Worm (Caenorhabditis elegans) whole organism, dauer: ENCODE measurements around the gene E02C12.12.

ENCODE experiments used
- unc-62 ChIP-seq: sonication (generic microtip); optimal IDR thresholded peaks from 2 replicates; lab custom pipeline; 2017; ENCODE audit warnings: missing biosample characterization, missing genetic modification reagents, missing genetic modification characterization

Gene E02C12.12

ce11 chrV:9342965-9343628 lies 39.0 kb downstream of the E02C12.12 start:
- no peak for TF ChIP-seq unc-62 (GFP tag; lab: Kevin White, UChicago)

ce11 chrV:9340318-9340717 lies 41.8 kb downstream of the E02C12.12 start:
- no peak for TF ChIP-seq unc-62 (GFP tag; lab: Kevin White, UChicago)

- TF ChIP-seq unc-62 (GFP tag; lab: Kevin White, UChicago) = no peak
Measured at ce11 chrV:9338452-9338851, 43.7 kb downstream of the E02C12.12 start.

DNA sequence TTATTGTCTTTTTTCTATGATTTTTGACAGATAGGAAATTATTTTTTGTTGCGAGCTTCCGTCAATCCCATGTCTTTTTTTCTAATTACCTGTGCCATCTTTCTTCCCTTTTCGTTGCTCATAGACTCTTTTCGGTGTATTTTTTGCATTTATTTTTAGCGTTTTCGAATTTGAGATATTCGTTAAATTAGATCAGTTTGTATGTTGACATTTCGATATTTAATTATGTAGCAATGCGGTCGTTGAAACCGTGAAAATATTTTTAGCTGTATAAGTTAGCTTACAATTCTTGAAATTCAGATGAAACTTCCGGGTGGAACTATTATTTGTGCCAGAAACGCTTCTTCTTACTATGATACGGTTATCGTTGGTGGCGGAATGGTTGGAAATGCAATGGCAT lies 45.7 kb downstream of the E02C12.12 start, which contains the start of gene coq-6:
Gene coq-6 (plus strand): TSS at position 301 of the 400 bp plus-strand sequence.
- no peak for TF ChIP-seq unc-62 (GFP tag; lab: Kevin White, UChicago)

DNA sequence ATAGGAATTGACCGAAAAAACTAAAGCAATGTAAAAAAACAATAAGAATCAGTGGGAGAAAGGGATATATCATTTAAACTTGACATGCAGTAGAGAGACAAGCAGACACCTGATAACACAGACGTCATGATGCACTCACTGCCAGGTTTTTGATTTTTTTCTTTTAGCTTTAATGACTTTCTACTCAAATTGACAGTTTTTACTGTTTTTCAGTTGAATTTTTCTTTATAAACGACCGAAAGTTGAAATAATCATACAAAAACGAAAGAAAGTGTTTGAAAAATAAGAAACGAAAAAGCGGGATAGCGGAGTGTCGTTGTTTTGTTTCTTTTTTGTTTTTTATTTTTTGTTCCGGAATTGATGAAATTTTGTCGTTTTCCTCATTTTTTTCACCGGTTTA lies 47.9 kb downstream of the E02C12.12 start, which contains the start of gene ucp-4:
Gene ucp-4 (plus strand): TSS at position 83 of the 400 bp plus-strand sequence.
- no peak for TF ChIP-seq unc-62 (GFP tag; lab: Kevin White, UChicago)

DNA sequence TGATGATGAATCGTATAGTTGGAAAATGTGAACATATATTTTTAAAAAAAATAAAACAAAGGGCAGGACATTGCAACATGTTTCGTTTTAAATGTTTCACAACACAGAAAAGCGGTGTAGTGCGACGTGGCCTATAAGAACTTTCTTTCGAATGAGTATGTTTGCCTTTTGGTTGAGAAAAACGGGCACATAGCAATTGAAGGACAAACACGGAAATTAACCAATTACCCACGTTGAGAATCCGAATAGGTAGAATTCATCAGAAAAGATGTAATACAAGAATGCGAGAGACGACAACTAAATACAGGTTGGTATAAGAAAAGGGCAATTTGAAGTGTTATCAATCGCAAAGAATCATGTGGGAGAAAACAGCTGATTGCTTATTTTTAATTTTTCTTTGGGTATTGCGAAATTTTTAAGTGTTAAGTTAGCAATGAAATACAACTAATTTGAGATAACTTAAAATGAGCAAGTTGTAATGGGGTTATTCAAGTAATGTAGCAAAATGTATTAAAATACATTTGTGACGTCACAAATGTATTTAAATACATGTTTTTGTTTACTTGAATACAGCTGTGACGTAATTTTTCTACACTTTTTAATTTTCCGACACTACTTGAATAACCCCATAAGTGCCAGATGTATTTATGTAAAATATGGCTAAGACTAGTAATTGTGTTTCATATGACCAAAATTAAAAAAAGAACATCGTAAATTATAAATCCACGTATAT lies 48.6 kb downstream of the E02C12.12 start, which contains the start of gene acl-14:
Gene acl-14 (minus strand): TSS at position 316 of the 733 bp plus-strand sequence.
- no peak for TF ChIP-seq unc-62 (GFP tag; lab: Kevin White, UChicago)

DNA sequence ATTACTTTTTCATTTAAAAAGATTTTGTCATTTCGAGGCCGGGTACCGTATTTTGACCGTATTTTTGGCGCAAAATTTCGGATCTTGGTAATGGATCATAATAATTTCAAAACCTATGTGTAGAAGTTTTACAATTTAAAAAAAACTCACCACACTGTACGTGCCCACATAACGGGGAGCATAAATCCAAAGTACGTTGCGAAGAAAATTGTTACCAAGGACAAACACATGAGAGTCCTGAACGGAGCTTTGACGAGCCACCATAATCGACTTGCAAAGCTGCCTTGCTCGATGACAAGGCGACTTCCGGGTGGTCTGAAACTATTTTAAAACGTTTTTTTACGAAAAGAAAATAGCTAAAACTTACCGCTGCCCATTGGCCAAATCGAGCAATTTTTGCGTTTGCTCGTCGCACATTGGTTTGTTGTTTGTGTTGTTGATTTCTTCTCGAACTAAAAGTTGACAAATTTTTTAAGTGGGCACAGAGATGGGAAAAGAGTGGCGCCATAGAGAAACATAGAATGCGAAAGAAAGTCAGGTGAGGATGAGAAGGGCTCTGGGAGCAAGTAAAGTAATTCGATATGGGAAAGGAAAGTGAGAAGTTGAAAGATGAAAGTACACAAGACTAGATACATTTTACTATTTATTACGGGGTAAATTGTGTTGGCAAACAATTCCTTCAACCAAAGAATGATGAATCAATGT lies 49.4 kb downstream of the E02C12.12 start:
- no peak for TF ChIP-seq unc-62 (GFP tag; lab: Kevin White, UChicago)
